Fruit fly (Drosophila melanogaster): ENCODE data around the gene CG14722.
A peak's percentile ranks its signal among the peaks of the same experiment; 100 is the strongest.

CG14722 gene

DNA sequence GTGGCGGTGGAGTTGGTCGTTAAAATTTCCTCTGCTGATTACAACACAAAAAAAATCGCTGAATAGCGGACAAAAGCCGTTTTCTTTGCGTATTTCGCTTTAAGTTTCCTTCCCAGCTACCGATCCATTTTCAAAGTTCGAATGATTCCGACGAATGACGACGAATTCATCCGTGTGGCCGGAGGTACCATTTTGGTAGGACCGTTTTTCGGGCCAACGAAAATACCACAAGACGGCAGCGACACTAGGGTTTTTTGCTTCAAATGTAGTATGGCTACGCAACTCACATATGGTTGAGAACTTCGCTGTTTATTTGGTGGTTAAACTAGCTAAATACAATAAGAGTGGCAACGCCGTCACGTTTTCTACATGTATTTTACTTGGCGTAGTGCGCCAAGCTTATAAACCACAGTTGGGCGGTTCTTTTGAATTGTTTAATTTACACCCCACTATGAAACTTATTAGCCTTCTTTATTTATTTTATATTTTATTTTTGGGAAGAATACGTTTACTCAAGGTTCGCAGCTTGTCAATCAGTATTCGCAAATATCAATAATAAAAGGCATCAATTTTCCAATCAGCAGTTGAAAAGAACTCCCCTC lies 22.7 kb downstream of the CG14722 start, which contains the start of gene Lk6 (continued):
- no peak for TF ChIP-seq CG34422 (GFP tag; IDR thresholded peaks at IDR 0.05)
- no peak for TF ChIP-seq sima (GFP tag; optimal IDR thresholded peaks at IDR 0.05)
- TF ChIP-seq CG10321 (GFP tag; IDR thresholded peaks at IDR 0.05), result no peak
- no peak for TF ChIP-seq fd64A (GFP tag; optimal IDR thresholded peaks at IDR 0.05)
- TF ChIP-seq CG2875 (GFP tag; optimal IDR thresholded peaks at IDR 0.05), result peak; percentile 27
- no peak for TF ChIP-seq CG14965 (GFP tag; optimal IDR thresholded peaks at IDR 0.05; ENCODE audit: borderline replicate concordance)
- no peak for TF ChIP-seq Sox100B (GFP tag; optimal IDR thresholded peaks at IDR 0.05)
- TF ChIP-seq CG34224 (GFP tag; IDR thresholded peaks at IDR 0.05; ENCODE audit: partially characterized antibody), result no peak
- TF ChIP-seq Dref (GFP tag; IDR thresholded peaks at IDR 0.05), result no peak
- peak; percentile 53 for TF ChIP-seq CG7928 (GFP tag; optimal IDR thresholded peaks at IDR 0.05)
- no peak for TF ChIP-seq Lpt (GFP tag; optimal IDR thresholded peaks at IDR 0.05)
- TF ChIP-seq CG9817 (tag; optimal IDR thresholded peaks at IDR 0.05), result peak; percentile 28
- TF ChIP-seq CG3995 (GFP tag; optimal IDR thresholded peaks at IDR 0.05), result no peak
- TF ChIP-seq CG32532 (GFP tag; IDR thresholded peaks at IDR 0.05), result no peak
- TF ChIP-seq sc (optimal IDR thresholded peaks at IDR 0.05), result no peak
- TF ChIP-seq sc (GFP tag; optimal IDR thresholded peaks at IDR 0.05), result no peak
- no peak for TF ChIP-seq CG4282 (GFP tag; optimal IDR thresholded peaks at IDR 0.05)
- no peak for TF ChIP-seq pros (GFP tag; optimal IDR thresholded peaks at IDR 0.05)
- TF ChIP-seq tio (GFP tag; optimal IDR thresholded peaks at IDR 0.05), result no peak
- peak; percentile 9 for TF ChIP-seq CG1792 (GFP tag; optimal IDR thresholded peaks at IDR 0.05)
- peak; percentile 85 for TF ChIP-seq MESR4 (GFP tag; optimal IDR thresholded peaks at IDR 0.05)
- TF ChIP-seq CG15696 (tag; optimal IDR thresholded peaks at IDR 0.05), result no peak
- no peak for TF ChIP-seq rib (GFP tag; IDR thresholded peaks at IDR 0.05)
- no peak for TF ChIP-seq CG1024 (GFP tag; IDR thresholded peaks at IDR 0.05)
- peak; percentile 5 for TF ChIP-seq slou (GFP tag; optimal IDR thresholded peaks at IDR 0.05)
- TF ChIP-seq az2 (GFP tag; optimal IDR thresholded peaks at IDR 0.05), result peak; percentile 22
- no peak for TF ChIP-seq CG3847 (GFP tag; IDR thresholded peaks at IDR 0.05)
- TF ChIP-seq CG12104 (GFP tag; optimal IDR thresholded peaks at IDR 0.05), result no peak
- TF ChIP-seq lov (optimal IDR thresholded peaks at IDR 0.05), result no peak
- no peak for TF ChIP-seq lov (GFP tag; IDR thresholded peaks at IDR 0.05)
- TF ChIP-seq CG11456 (GFP tag; IDR thresholded peaks at IDR 0.05), result no peak
- no peak for TF ChIP-seq CG14860 (GFP tag; IDR thresholded peaks at IDR 0.05; ENCODE audit: partially characterized antibody)
- TF ChIP-seq Antp (GFP tag; optimal IDR thresholded peaks at IDR 0.05), result peak; percentile 14
- peak; percentile 72 for TF ChIP-seq odd (GFP tag; optimal IDR thresholded peaks at IDR 0.05)
- peak; percentile 86 for TF ChIP-seq CG10267 (tag; optimal IDR thresholded peaks at IDR 0.05)
- TF ChIP-seq CG6813 (GFP tag; optimal IDR thresholded peaks at IDR 0.05), result peak; percentile 34
- no peak for TF ChIP-seq NFAT (GFP tag; IDR thresholded peaks at IDR 0.05)
- TF ChIP-seq Rx (GFP tag; IDR thresholded peaks at IDR 0.05), result no peak
- no peak for TF ChIP-seq eve (GFP tag; optimal IDR thresholded peaks at IDR 0.05)
- TF ChIP-seq CG17385 (GFP tag; optimal IDR thresholded peaks at IDR 0.05), result peak; percentile 61
- TF ChIP-seq Dip3 (GFP tag; optimal IDR thresholded peaks at IDR 0.05), result peak; percentile 33
- no peak for TF ChIP-seq CG17328 (GFP tag; IDR thresholded peaks at IDR 0.05)
- TF ChIP-seq zen (tag; optimal IDR thresholded peaks at IDR 0.05), result peak; percentile 41
- TF ChIP-seq gfzf (GFP tag; optimal IDR thresholded peaks at IDR 0.05), result peak; percentile 100
- no peak for TF ChIP-seq otp (GFP tag; IDR thresholded peaks at IDR 0.05)
- TF ChIP-seq CG2202 (tag; optimal IDR thresholded peaks at IDR 0.05), result peak; percentile 35
- TF ChIP-seq amos (GFP tag; IDR thresholded peaks at IDR 0.05; ENCODE audit: partially characterized antibody), result no peak
- TF ChIP-seq CG17359 (tag; optimal IDR thresholded peaks at IDR 0.05), result peak; percentile 38
- TF ChIP-seq CG10209 (GFP tag; optimal IDR thresholded peaks at IDR 0.05), result peak; percentile 13
- TF ChIP-seq CTCF (GFP tag; optimal IDR thresholded peaks at IDR 0.05), result peak; percentile 89
- TF ChIP-seq CG6254 (GFP tag; optimal IDR thresholded peaks at IDR 0.05), result no peak
- no peak for TF ChIP-seq Doc3 (GFP tag; IDR thresholded peaks at IDR 0.05; ENCODE audit: partially characterized antibody)
